Worm (Caenorhabditis elegans): ENCODE data around the gene ril-2.

DNA sequence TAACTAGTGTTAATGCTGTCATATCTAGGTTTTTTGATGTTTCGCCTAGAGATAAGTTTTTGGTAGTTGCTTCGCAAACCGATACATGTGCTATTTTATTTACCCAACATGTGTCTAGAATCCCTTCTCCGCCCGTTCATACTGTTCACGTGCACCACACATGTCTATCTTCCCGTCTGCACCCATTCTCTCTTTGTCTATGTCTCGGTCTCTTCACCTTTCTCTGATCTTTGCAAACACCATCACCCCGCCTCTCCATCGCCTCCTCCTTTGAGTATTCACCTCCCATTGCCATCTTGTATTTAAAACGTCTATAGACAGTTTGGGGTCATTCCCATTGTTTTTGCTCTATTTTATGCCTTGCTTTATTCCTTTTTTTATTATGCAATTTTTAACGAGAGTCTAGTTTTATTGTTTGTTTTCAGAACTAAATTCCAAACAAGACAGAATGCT, 38.3 kb upstream of the ril-2 start, which contains the start of gene F56H9.2:
- TF ChIP-seq ceh-24 (tag; optimal IDR thresholded peaks at IDR 0.05) (no peak), ahr-1 (tag; optimal IDR thresholded peaks at IDR 0.05) (no peak), npax-4 (tag; optimal IDR thresholded peaks at IDR 0.05) (no peak), odd-2 (tag; optimal IDR thresholded peaks at IDR 0.05) (no peak), tbx-2 (tag; optimal IDR thresholded peaks at IDR 0.05) (peak; percentile 65), unc-55 (GFP tag; optimal IDR thresholded peaks at IDR 0.05) (peak; percentile 4), ama-1 (optimal IDR thresholded peaks at IDR 0.05) (no peak)
